Worm (Caenorhabditis elegans) whole organism, late embryonic: ENCODE data around the gene T21H3.5.
A peak's percentile ranks its signal among the peaks of the same experiment; 100 is the strongest.

Experiments
- F13H6.1 ChIP-seq: sonication (generic microtip); optimal IDR thresholded peaks from 2 replicates; lab custom pipeline; 2016; ENCODE audit warnings: missing genetic modification characterization, missing compliant biosample characterization
- K09A11.1 ChIP-seq: sonication (generic microtip); optimal IDR thresholded peaks from 2 replicates; lab custom pipeline; 2017; ENCODE audit warnings: antibody characterized with exemption, mild to moderate bottlenecking, missing genetic modification characterization, missing compliant biosample characterization; ENCODE audit not compliant: insufficient read depth
- T23F11.4 ChIP-seq: fragments of 200-800 bp; sonication (Bioruptor generic); optimal IDR thresholded peaks from 2 replicates; lab custom pipeline; 2018; ENCODE audit warnings: mild to moderate bottlenecking, missing genetic modification characterization, missing compliant biosample characterization
- ceh-14 ChIP-seq: sonication (generic microtip); optimal IDR thresholded peaks from 2 replicates; lab custom pipeline; 2016; ENCODE audit warnings: missing genotype, missing genetic modification characterization, missing compliant biosample characterization
- ceh-18 ChIP-seq: sonication (generic microtip); optimal IDR thresholded peaks from 2 replicates; lab custom pipeline; 2016; ENCODE audit warnings: missing genetic modification characterization, missing compliant biosample characterization
- ceh-19 ChIP-seq: fragments of 200-800 bp; sonication (Bioruptor generic); optimal IDR thresholded peaks from 2 replicates; lab custom pipeline; 2018; ENCODE audit warnings: mild to moderate bottlenecking, missing genetic modification characterization, missing compliant biosample characterization
- ceh-22 ChIP-seq: sonication (generic microtip); optimal IDR thresholded peaks from 2 replicates; lab custom pipeline; 2017; ENCODE audit warnings: missing biosample characterization, missing genetic modification characterization
- ceh-24 ChIP-seq: sonication (generic microtip); optimal IDR thresholded peaks from 2 replicates; lab custom pipeline; 2016; ENCODE audit warnings: mild to moderate bottlenecking, missing genetic modification characterization, missing compliant biosample characterization
- ceh-30 ChIP-seq: fragments of 150-350 bp; optimal IDR thresholded peaks from 2 replicates; lab custom pipeline; 2014; ENCODE audit warnings: missing biosample characterization, missing genetic modification characterization
- ceh-31 ChIP-seq: sonication (generic microtip); optimal IDR thresholded peaks from 2 replicates; lab custom pipeline; 2016; ENCODE audit warnings: missing genetic modification characterization, missing compliant biosample characterization
- ceh-34 ChIP-seq: sonication (generic microtip); optimal IDR thresholded peaks from 2 replicates; lab custom pipeline; 2016; ENCODE audit warnings: mild to moderate bottlenecking, missing genetic modification characterization, missing compliant biosample characterization
- ceh-45 ChIP-seq: fragments of 200-800 bp; sonication (Bioruptor generic); IDR thresholded peaks from 2 replicates; pipeline ENCODE4 v1.3.6; 2022; ENCODE audit warnings: missing genetic modification reagents, missing genetic modification characterization, missing compliant biosample characterization
- ceh-48 ChIP-seq: sonication (generic microtip); optimal IDR thresholded peaks from 2 replicates; lab custom pipeline; 2016; ENCODE audit warnings: missing genetic modification characterization, inconsistent platforms, missing compliant biosample characterization
- ceh-6 ChIP-seq: fragments of 200-800 bp; sonication (Bioruptor generic); optimal IDR thresholded peaks from 2 replicates; lab custom pipeline; 2018; ENCODE audit warnings: mild to moderate bottlenecking, missing genetic modification characterization, missing compliant biosample characterization
- ceh-9 ChIP-seq: sonication (generic microtip); optimal IDR thresholded peaks from 2 replicates; lab custom pipeline; 2016; ENCODE audit warnings: mild to moderate bottlenecking, missing genetic modification characterization, inconsistent platforms, missing compliant biosample characterization
- che-1 ChIP-seq: sonication (generic microtip); optimal IDR thresholded peaks from 2 replicates; lab custom pipeline; 2016; ENCODE audit warnings: mild to moderate bottlenecking, missing genetic modification characterization, missing compliant biosample characterization
- dmd-4 ChIP-seq: sonication (generic microtip); optimal IDR thresholded peaks from 2 replicates; lab custom pipeline; 2016; ENCODE audit warnings: borderline replicate concordance, missing genetic modification characterization, missing compliant biosample characterization
- dve-1 ChIP-seq: sonication (generic microtip); optimal IDR thresholded peaks from 2 replicates; lab custom pipeline; 2017; ENCODE audit warnings: antibody characterized with exemption, mild to moderate bottlenecking, missing genetic modification characterization, missing compliant biosample characterization
- ets-4 ChIP-seq: sonication (generic microtip); optimal IDR thresholded peaks from 2 replicates; lab custom pipeline; 2016; ENCODE audit warnings: missing genetic modification characterization, missing compliant biosample characterization
- eyg-1 ChIP-seq: sonication (generic microtip); optimal IDR thresholded peaks from 2 replicates; lab custom pipeline; 2016; ENCODE audit warnings: missing genotype, missing genetic modification characterization, missing compliant biosample characterization
- fax-1 ChIP-seq: sonication (generic microtip); optimal IDR thresholded peaks from 2 replicates; lab custom pipeline; 2016; ENCODE audit warnings: missing genotype, missing genetic modification characterization, missing compliant biosample characterization
- fkh-10 ChIP-seq: fragments of 150-350 bp; optimal IDR thresholded peaks from 2 replicates; lab custom pipeline; 2014; ENCODE audit warnings: missing biosample characterization, missing genetic modification reagents, missing genetic modification characterization
- hlh-13 ChIP-seq: fragments of 200-800 bp; sonication (Bioruptor generic); optimal IDR thresholded peaks from 2 replicates; lab custom pipeline; 2018; ENCODE audit warnings: mild to moderate bottlenecking, missing genetic modification characterization, missing compliant biosample characterization
- hlh-8 ChIP-seq: sonication (generic microtip); optimal IDR thresholded peaks from 2 replicates; lab custom pipeline; 2016; ENCODE audit warnings: missing genotype, missing genetic modification characterization, missing compliant biosample characterization
- madf-2 ChIP-seq: sonication (generic microtip); optimal IDR thresholded peaks from 2 replicates; lab custom pipeline; 2017; ENCODE audit warnings: missing genetic modification characterization, missing compliant biosample characterization
- mec-3 ChIP-seq: sonication (generic microtip); optimal IDR thresholded peaks from 2 replicates; lab custom pipeline; 2016; ENCODE audit warnings: borderline replicate concordance, missing genetic modification characterization, missing compliant biosample characterization
- nfya-1 ChIP-seq: sonication (generic microtip); optimal IDR thresholded peaks from 2 replicates; lab custom pipeline; 2017; ENCODE audit warnings: missing genetic modification characterization, mild to moderate bottlenecking, missing compliant biosample characterization, antibody characterized with exemption, moderate library complexity
- npax-4 ChIP-seq: sonication (generic microtip); optimal IDR thresholded peaks from 2 replicates; lab custom pipeline; 2016; ENCODE audit warnings: missing genetic modification characterization, missing compliant biosample characterization
- pag-3 ChIP-seq: sonication (generic microtip); optimal IDR thresholded peaks from 2 replicates; lab custom pipeline; 2016; ENCODE audit warnings: missing compliant biosample characterization, missing genetic modification characterization, borderline replicate concordance
- pat-9 ChIP-seq: fragments of 200-800 bp; sonication (Bioruptor generic); optimal IDR thresholded peaks from 2 replicates; lab custom pipeline; 2018; ENCODE audit warnings: mild to moderate bottlenecking, missing genetic modification characterization, moderate library complexity, missing compliant biosample characterization
- pha-2 ChIP-seq: sonication (generic microtip); optimal IDR thresholded peaks from 2 replicates; lab custom pipeline; 2017; ENCODE audit warnings: mild to moderate bottlenecking, missing genetic modification characterization, missing compliant biosample characterization
- pha-4 ChIP-seq: fragments of 150-350 bp; optimal IDR thresholded peaks from 2 replicates; lab custom pipeline; 2018; ENCODE audit warnings: missing biosample characterization, missing genetic modification reagents, missing genetic modification characterization
- pqm-1 ChIP-seq: sonication (generic microtip); optimal IDR thresholded peaks from 2 replicates; lab custom pipeline; 2016; ENCODE audit warnings: missing genetic modification characterization, missing compliant biosample characterization
- pros-1 ChIP-seq: fragments of 150-350 bp; optimal IDR thresholded peaks from 2 replicates; lab custom pipeline; 2014; ENCODE audit warnings: missing biosample characterization, missing genetic modification reagents, missing genetic modification characterization
- rnt-1 ChIP-seq: sonication (generic microtip); optimal IDR thresholded peaks from 2 replicates; lab custom pipeline; 2016; ENCODE audit warnings: missing genetic modification characterization, missing compliant biosample characterization
- sdc-2 ChIP-seq: sonication (generic microtip); optimal IDR thresholded peaks from 2 replicates; lab custom pipeline; 2016; ENCODE audit warnings: missing genotype, missing genetic modification characterization, missing compliant biosample characterization
- sox-4 ChIP-seq: sonication (generic microtip); optimal IDR thresholded peaks from 2 replicates; lab custom pipeline; 2017; ENCODE audit warnings: mild to moderate bottlenecking, missing genetic modification characterization, inconsistent platforms, missing compliant biosample characterization
- tbx-7 ChIP-seq: sonication (generic microtip); optimal IDR thresholded peaks from 2 replicates; lab custom pipeline; 2016; ENCODE audit warnings: missing genotype, missing genetic modification characterization, missing compliant biosample characterization
- ttx-3 ChIP-seq: sonication (generic microtip); optimal IDR thresholded peaks from 2 replicates; lab custom pipeline; 2016; ENCODE audit warnings: missing genetic modification reagents, missing genetic modification characterization, missing compliant biosample characterization
- unc-42 ChIP-seq: sonication (generic microtip); optimal IDR thresholded peaks from 2 replicates; lab custom pipeline; 2016; ENCODE audit warnings: missing genotype, missing genetic modification characterization, missing compliant biosample characterization
- unc-55 ChIP-seq: sonication (generic microtip); optimal IDR thresholded peaks from 2 replicates; lab custom pipeline; 2017; ENCODE audit warnings: missing biosample characterization, missing genetic modification reagents, missing genetic modification characterization
- unc-86 ChIP-seq: sonication (generic microtip); optimal IDR thresholded peaks from 2 replicates; lab custom pipeline; 2016; ENCODE audit warnings: missing genetic modification characterization, missing compliant biosample characterization

Gene T21H3.5

ce11 chrV:1156431-1156830 lies 7.7 kb downstream of the T21H3.5 start:
- TF ChIP-seq ttx-3 (tag; lab: Kevin White, UChicago) (no peak), rnt-1 (tag; lab: Kevin White, UChicago) (no peak), unc-42 (tag; lab: Kevin White, UChicago) (no peak), npax-4 (tag; lab: Kevin White, UChicago) (no peak), sox-4 (no peak), tbx-7 (tag; lab: Kevin White, UChicago) (no peak), fkh-10 (GFP tag; lab: Kevin White, UChicago) (no peak), sdc-2 (tag; lab: Kevin White, UChicago) (no peak), pha-2 (no peak), ceh-22 (tag; lab: Kevin White, UChicago) (no peak)

DNA sequence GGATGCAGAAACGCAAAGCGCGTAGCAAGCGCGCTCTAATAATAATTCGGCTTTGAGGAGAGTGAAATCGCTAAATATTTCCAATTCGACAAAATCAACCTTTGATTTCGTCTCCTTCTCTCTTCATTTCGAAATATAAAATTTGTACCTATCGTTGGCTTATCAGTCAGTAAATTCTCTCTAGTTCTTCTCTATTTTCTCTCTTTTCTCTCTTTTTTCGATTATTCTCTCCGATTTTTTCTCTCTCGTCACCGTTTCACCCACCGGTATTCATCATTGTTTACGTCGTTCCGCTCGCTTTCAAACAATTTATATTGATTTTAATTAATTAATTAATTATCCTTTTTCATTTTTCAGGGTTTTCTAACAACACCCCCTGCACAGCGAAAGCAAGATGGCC lies 8.2 kb downstream of the T21H3.5 start, which contains the start of gene cmd-1:
Gene cmd-1, plus strand, starts transcription at position 358 of the 400 bp plus-strand sequence.
- peak; percentile 12 for TF ChIP-seq unc-55 (GFP tag; lab: Kevin White, UChicago)
- TF ChIP-seq pat-9 (tag; lab: Kevin White, UChicago) = no peak
- TF ChIP-seq tbx-7 (tag; lab: Kevin White, UChicago) = no peak
- no peak for TF ChIP-seq pqm-1 (tag; lab: Kevin White, UChicago)
- TF ChIP-seq ets-4 (tag; lab: Kevin White, UChicago) = no peak
- TF ChIP-seq hlh-13 (GFP tag; lab: Kevin White, UChicago) = no peak

- TF ChIP-seq hlh-8 (tag; lab: Kevin White, UChicago) (no peak), pha-4 (tag; lab: Kevin White, UChicago) (no peak), pros-1 (no peak), unc-42 (tag; lab: Kevin White, UChicago) (peak; percentile 76), K09A11.1 (tag; lab: Kevin White, UChicago) (no peak)
- TF ChIP-seq, all 69 proteins: peak for 1
Measured at ce11 chrV:1154472-1155278, 9.4 kb downstream of the T21H3.5 start.

- TF ChIP-seq ceh-34 (tag; lab: Kevin White, UChicago) (peak; percentile 6), F13H6.1 (tag; lab: Kevin White, UChicago) (peak; percentile 46), ets-4 (tag; lab: Kevin White, UChicago) (no peak), ceh-9 (tag; lab: Kevin White, UChicago) (no peak), mec-3 (no peak), nfya-1 (peak; percentile 47), che-1 (tag; lab: Kevin White, UChicago) (no peak), pag-3 (no peak), ceh-18 (tag; lab: Kevin White, UChicago) (peak; percentile 41), ceh-19 (GFP tag; lab: Kevin White, UChicago) (peak; percentile 30), ceh-31 (tag; lab: Kevin White, UChicago) (peak; percentile 63), T23F11.4 (no peak), fax-1 (tag; lab: Kevin White, UChicago) (no peak), dmd-4 (peak; percentile 49), ceh-24 (no peak), npax-4 (tag; lab: Kevin White, UChicago) (no peak), fkh-10 (GFP tag; lab: Kevin White, UChicago) (no peak), unc-42 (tag; lab: Kevin White, UChicago) (peak; percentile 43), sdc-2 (tag; lab: Kevin White, UChicago) (peak; percentile 25), dve-1 (tag; lab: Kevin White, UChicago) (no peak), ceh-30 (tag; lab: Kevin White, UChicago) (no peak), ceh-48 (tag; lab: Kevin White, UChicago) (no peak), madf-2 (tag; lab: Kevin White, UChicago) (peak; percentile 32), rnt-1 (tag; lab: Kevin White, UChicago) (peak; percentile 12), ttx-3 (tag; lab: Kevin White, UChicago) (no peak), unc-86 (peak; percentile 52), eyg-1 (tag; lab: Kevin White, UChicago) (peak; percentile 18), ceh-45 (no peak), unc-55 (GFP tag; lab: Kevin White, UChicago) (no peak), ceh-14 (tag; lab: Kevin White, UChicago) (peak; percentile 68), ceh-6 (GFP tag; lab: Kevin White, UChicago) (peak; percentile 15)
Measured at ce11 chrV:1153925-1154324, 10.2 kb downstream of the T21H3.5 start.
